Worm (Caenorhabditis elegans) whole organism, young adult: Measurements from ENCODE around the gene Y57E12B.1.

Source experiments
- B0035.1 ChIP-seq: sonication (generic microtip); optimal IDR thresholded peaks from 2 replicates; lab custom pipeline; 2016; ENCODE audit warnings: missing genetic modification characterization, mild to moderate bottlenecking, missing compliant biosample characterization, missing genotype, missing genetic modification reagents
- C06A6.2 ChIP-seq: fragments of 200-800 bp; sonication (Bioruptor generic); conservative IDR thresholded peaks from 2 replicates; pipeline ENCODE4 v1.3.6; 2022; ENCODE audit warnings: missing genetic modification characterization, missing compliant biosample characterization
- D2030.7 ChIP-seq: fragments of 200-800 bp; sonication (Bioruptor generic); IDR thresholded peaks from 2 replicates; pipeline ENCODE4 v1.3.6; 2022; ENCODE audit warnings: missing genetic modification reagents, missing genetic modification characterization, missing compliant biosample characterization
- F49E8.2 ChIP-seq: sonication (generic microtip); optimal IDR thresholded peaks from 3 replicates; lab custom pipeline; 2017; ENCODE audit warnings: missing genetic modification characterization, mild to moderate bottlenecking, missing compliant biosample characterization, antibody characterized with exemption, moderate library complexity; ENCODE audit not compliant: insufficient read depth
- F52B5.7 ChIP-seq: sonication (generic microtip); optimal IDR thresholded peaks from 2 replicates; lab custom pipeline; 2016; ENCODE audit warnings: mild to moderate bottlenecking, missing genetic modification characterization, missing compliant biosample characterization
- F55B11.4 ChIP-seq: sonication (generic microtip); optimal IDR thresholded peaks from 2 replicates; lab custom pipeline; 2016; ENCODE audit warnings: missing compliant biosample characterization, missing genetic modification characterization, borderline replicate concordance; ENCODE audit not compliant: insufficient read depth
- K11D2.4 ChIP-seq: fragments of 200-800 bp; sonication (Bioruptor generic); IDR thresholded peaks from 2 replicates; pipeline ENCODE4 v1.3.6; 2022; ENCODE audit warnings: missing genetic modification reagents, missing genetic modification characterization, missing compliant biosample characterization
- T26A5.8 ChIP-seq: sonication (generic microtip); optimal IDR thresholded peaks from 2 replicates; lab custom pipeline; 2016; ENCODE audit warnings: missing genetic modification characterization, missing compliant biosample characterization
- Y53F4B.3 ChIP-seq: fragments of 200-800 bp; sonication (Bioruptor generic); IDR thresholded peaks from 2 replicates; pipeline ENCODE4 v1.3.6; 2022; ENCODE audit warnings: missing genetic modification reagents, missing genetic modification characterization, missing compliant biosample characterization
- Y56A3A.18 ChIP-seq: fragments of 200-800 bp; sonication (Bioruptor generic); IDR thresholded peaks from 2 replicates; pipeline ENCODE4 v1.3.6; 2022; ENCODE audit warnings: missing genetic modification reagents, missing genetic modification characterization, missing compliant biosample characterization
- Y79H2A.3 ChIP-seq: fragments of 200-800 bp; sonication (Bioruptor generic); conservative IDR thresholded peaks from 2 replicates; pipeline ENCODE4 v1.3.6; 2022; ENCODE audit warnings: missing genetic modification reagents, missing genetic modification characterization, missing compliant biosample characterization
- aptf-2 ChIP-seq: fragments of 200-800 bp; sonication (Bioruptor generic); conservative IDR thresholded peaks from 2 replicates; pipeline ENCODE4 v1.3.6; 2022; ENCODE audit warnings: missing genetic modification reagents, missing genetic modification characterization, missing compliant biosample characterization
- attf-5 ChIP-seq: fragments of 200-800 bp; sonication (Bioruptor generic); optimal IDR thresholded peaks from 2 replicates; lab custom pipeline; 2018; ENCODE audit warnings: mild to moderate bottlenecking, missing genetic modification characterization, missing compliant biosample characterization
- attf-6 ChIP-seq: fragments of 200-800 bp; sonication (Bioruptor generic); IDR thresholded peaks from 2 replicates; pipeline ENCODE4 v1.3.6; 2022; ENCODE audit warnings: missing genetic modification reagents, missing genetic modification characterization, missing compliant biosample characterization
- bed-1 ChIP-seq: fragments of 200-800 bp; sonication (Bioruptor generic); IDR thresholded peaks from 2 replicates; pipeline ENCODE4 v1.3.6; 2022; ENCODE audit warnings: missing genetic modification reagents, missing genetic modification characterization, missing compliant biosample characterization
- ceh-27 ChIP-seq: fragments of 200-800 bp; sonication (Bioruptor generic); optimal IDR thresholded peaks from 2 replicates; lab custom pipeline; 2018; ENCODE audit warnings: mild to moderate bottlenecking, missing genetic modification characterization, moderate library complexity, missing compliant biosample characterization
- ceh-79 ChIP-seq: sonication (generic microtip); optimal IDR thresholded peaks from 2 replicates; lab custom pipeline; 2017; ENCODE audit warnings: mild to moderate bottlenecking, missing genetic modification characterization, missing compliant biosample characterization
- die-1 ChIP-seq: sonication (generic microtip); optimal IDR thresholded peaks from 2 replicates; lab custom pipeline; 2016; ENCODE audit warnings: missing genotype, mild to moderate bottlenecking, missing genetic modification characterization, missing compliant biosample characterization
- dpff-1 ChIP-seq: sonication (generic microtip); optimal IDR thresholded peaks from 2 replicates; lab custom pipeline; 2017; ENCODE audit warnings: mild to moderate bottlenecking, missing genetic modification characterization, missing compliant biosample characterization
- dpl-1 ChIP-seq: fragments of 150-350 bp; optimal IDR thresholded peaks from 2 replicates; lab custom pipeline; 2014; ENCODE audit warnings: missing biosample characterization, missing genetic modification reagents, missing genetic modification characterization
- egl-44 ChIP-seq: fragments of 200-800 bp; sonication (Bioruptor generic); IDR thresholded peaks from 2 replicates; pipeline ENCODE4 v1.3.6; 2022; ENCODE audit warnings: missing genetic modification reagents, missing genetic modification characterization, missing compliant biosample characterization
- fkh-3 ChIP-seq: sonication (generic microtip); optimal IDR thresholded peaks from 2 replicates; lab custom pipeline; 2016; ENCODE audit warnings: mild to moderate bottlenecking, missing genetic modification characterization, missing compliant biosample characterization
- hlh-12 ChIP-seq: sonication (generic microtip); optimal IDR thresholded peaks from 2 replicates; lab custom pipeline; 2016; ENCODE audit warnings: missing genetic modification characterization, missing compliant biosample characterization
- hlh-26 ChIP-seq: fragments of 200-800 bp; sonication (Bioruptor generic); conservative IDR thresholded peaks from 2 replicates; pipeline ENCODE4 v1.3.6; 2022; ENCODE audit warnings: missing genetic modification reagents, missing genetic modification characterization, missing compliant biosample characterization
- hmg-1.2 ChIP-seq: fragments of 200-800 bp; sonication (Bioruptor generic); IDR thresholded peaks from 2 replicates; pipeline ENCODE4 v1.3.6; 2022; ENCODE audit warnings: missing genetic modification reagents, missing genetic modification characterization, missing compliant biosample characterization
- lin-40 ChIP-seq: sonication (generic microtip); optimal IDR thresholded peaks from 2 replicates; lab custom pipeline; 2016; ENCODE audit warnings: missing genetic modification characterization, mild to moderate bottlenecking, missing compliant biosample characterization, missing genotype, missing genetic modification reagents
- lin-54 ChIP-seq: fragments of 200-800 bp; sonication (Bioruptor generic); optimal IDR thresholded peaks from 2 replicates; lab custom pipeline; 2018; ENCODE audit warnings: mild to moderate bottlenecking, missing genetic modification characterization, missing compliant biosample characterization
- lsy-27 ChIP-seq: sonication (generic microtip); optimal IDR thresholded peaks from 2 replicates; lab custom pipeline; 2017; ENCODE audit warnings: missing genetic modification characterization, mild to moderate bottlenecking, missing compliant biosample characterization, antibody characterized with exemption, missing genotype, borderline replicate concordance; ENCODE audit not compliant: insufficient read depth
- mxl-1 ChIP-seq: sonication (generic microtip); optimal IDR thresholded peaks from 2 replicates; lab custom pipeline; 2016; ENCODE audit warnings: missing genetic modification characterization, missing compliant biosample characterization
- nhr-120 ChIP-seq: fragments of 200-800 bp; sonication (Bioruptor generic); IDR thresholded peaks from 2 replicates; pipeline ENCODE4 v1.3.6; 2022; ENCODE audit warnings: missing genetic modification characterization, missing compliant biosample characterization
- nhr-27 ChIP-seq: fragments of 200-800 bp; sonication (Bioruptor generic); optimal IDR thresholded peaks from 2 replicates; lab custom pipeline; 2018; ENCODE audit warnings: mild to moderate bottlenecking, missing genetic modification characterization, moderate library complexity, missing compliant biosample characterization
- nhr-90 ChIP-seq: sonication (generic microtip); optimal IDR thresholded peaks from 2 replicates; lab custom pipeline; 2016; ENCODE audit warnings: missing genotype, mild to moderate bottlenecking, missing genetic modification characterization, missing compliant biosample characterization
- pha-4 ChIP-seq: fragments of 150-350 bp; sonication (generic microtip); optimal IDR thresholded peaks from 2 replicates; lab custom pipeline; 2014; ENCODE audit warnings: missing biosample characterization, missing genetic modification reagents, missing genetic modification characterization
- rec-8 ChIP-seq, 2 experiments: sonication (generic microtip); optimal IDR thresholded peaks; 2 replicates each; lab custom pipeline; 2016; ENCODE audit warnings: mild to moderate bottlenecking in 2 of 2, missing genetic modification characterization in 2 of 2, missing genetic modification reagents in 2 of 2, missing genotype in 2 of 2, missing biosample characterization in 1 of 2, missing compliant biosample characterization in 1 of 2, moderate library complexity in 1 of 2
- repo-1 ChIP-seq: sonication (generic microtip); optimal IDR thresholded peaks from 2 replicates; lab custom pipeline; 2017; ENCODE audit warnings: mild to moderate bottlenecking, missing genetic modification characterization, missing compliant biosample characterization
- sea-2 ChIP-seq: fragments of 200-800 bp; sonication (Bioruptor generic); IDR thresholded peaks from 2 replicates; pipeline ENCODE4 v1.3.6; 2022; ENCODE audit warnings: missing genetic modification characterization, missing compliant biosample characterization
- snpc-1.3 ChIP-seq: sonication (generic microtip); optimal IDR thresholded peaks from 2 replicates; lab custom pipeline; 2017; ENCODE audit warnings: missing genetic modification characterization, mild to moderate bottlenecking, missing compliant biosample characterization, antibody characterized with exemption, moderate library complexity, missing genotype, missing genetic modification reagents; ENCODE audit not compliant: insufficient read depth
- tlf-1 ChIP-seq: fragments of 200-800 bp; sonication (Bioruptor generic); optimal IDR thresholded peaks from 2 replicates; lab custom pipeline; 2018; ENCODE audit warnings: mild to moderate bottlenecking, missing genetic modification characterization, missing compliant biosample characterization
- unc-130 ChIP-seq: sonication (generic microtip); optimal IDR thresholded peaks from 2 replicates; lab custom pipeline; 2016; ENCODE audit warnings: missing genetic modification reagents, missing genetic modification characterization, missing compliant biosample characterization
- unc-62 ChIP-seq: fragments of 150-350 bp; optimal IDR thresholded peaks from 2 replicates; lab custom pipeline; 2014; ENCODE audit warnings: missing biosample characterization, missing genetic modification reagents, missing genetic modification characterization
- zfh-2 ChIP-seq: fragments of 200-800 bp; sonication (Bioruptor generic); conservative IDR thresholded peaks from 2 replicates; pipeline ENCODE4 v1.3.6; 2022; ENCODE audit warnings: missing genetic modification reagents, missing genetic modification characterization, missing compliant biosample characterization
- zim-3 ChIP-seq: sonication (generic microtip); optimal IDR thresholded peaks from 2 replicates; lab custom pipeline; 2017; ENCODE audit warnings: mild to moderate bottlenecking, missing genetic modification characterization, moderate library complexity, missing compliant biosample characterization
- ztf-25 ChIP-seq: fragments of 200-800 bp; sonication (Bioruptor generic); IDR thresholded peaks from 2 replicates; pipeline ENCODE4 v1.3.6; 2022; ENCODE audit warnings: missing genetic modification reagents, missing genetic modification characterization, missing compliant biosample characterization
- ztf-26 ChIP-seq: sonication (generic microtip); optimal IDR thresholded peaks from 2 replicates; lab custom pipeline; 2017; ENCODE audit warnings: missing genetic modification characterization, missing compliant biosample characterization
- ztf-28 ChIP-seq: fragments of 200-800 bp; sonication (Bioruptor generic); IDR thresholded peaks from 2 replicates; pipeline ENCODE4 v1.3.6; 2022; ENCODE audit warnings: missing genetic modification reagents, missing genetic modification characterization, missing compliant biosample characterization

The Y57E12B.1 gene

ce11 chrV:6935878-6936277 lies 12.4 kb upstream of the Y57E12B.1 start, which contains the start of gene Y57E12B.10:
Gene Y57E12B.10 (minus strand): TSS chrV:6935978.
- no peak for TF ChIP-seq pha-4 (tag; lab: Kevin White, UChicago)
- TF ChIP-seq nhr-90, result no peak
- TF ChIP-seq B0035.1, result no peak
- no peak for TF ChIP-seq nhr-27
- TF ChIP-seq C06A6.2, result no peak
- TF ChIP-seq bed-1 (GFP tag; lab: Robert Waterston, UW), result no peak
- TF ChIP-seq aptf-2 (GFP tag; lab: Robert Waterston, UW), result no peak
- TF ChIP-seq rec-8 (tag; optimal IDR thresholded peaks at IDR 0.05; lab: Kevin White, UChicago), result no peak
- TF ChIP-seq Y79H2A.3 (GFP tag; lab: Robert Waterston, UW), result no peak
- TF ChIP-seq D2030.7 (GFP tag; lab: Robert Waterston, UW), result no peak
- no peak for TF ChIP-seq K11D2.4 (GFP tag; lab: Robert Waterston, UW)
- no peak for TF ChIP-seq lin-40 (tag; lab: Kevin White, UChicago)

ce11 chrV:6947442-6947841 lies 883 bp upstream of the Y57E12B.1 start, which contains the start of gene Y57E12B.4:
Gene Y57E12B.4 (minus strand): TSS chrV:6947542.
- TF ChIP-seq hlh-12 (tag; lab: Kevin White, UChicago) (no peak), ceh-79 (tag; lab: Kevin White, UChicago) (no peak), lsy-27 (no peak), ztf-25 (GFP tag; lab: Robert Waterston, UW) (no peak), hmg-1.2 (no peak), attf-5 (GFP tag; lab: Kevin White, UChicago) (no peak), attf-6 (no peak)

- no peak for TF ChIP-seq Y53F4B.3 (GFP tag; lab: Robert Waterston, UW)
- TF ChIP-seq snpc-1.3 (tag; lab: Kevin White, UChicago), result no peak
- TF ChIP-seq unc-130 (GFP tag; lab: Kevin White, UChicago), result no peak
- TF ChIP-seq tlf-1 (GFP tag; lab: Kevin White, UChicago), result no peak
- TF ChIP-seq Y56A3A.18 (GFP tag; lab: Robert Waterston, UW), result no peak
- TF ChIP-seq fkh-3 (tag; lab: Kevin White, UChicago), result no peak
- TF ChIP-seq nhr-120, result no peak
- TF ChIP-seq F52B5.7 (tag; lab: Kevin White, UChicago), result no peak
- no peak for TF ChIP-seq ztf-26 (tag; lab: Kevin White, UChicago)
- TF ChIP-seq ztf-28 (GFP tag; lab: Robert Waterston, UW), result no peak
- TF ChIP-seq F55B11.4, result no peak
- TF ChIP-seq, all 124 proteins: peak for 0
Observed at ce11 chrV:6949770-6950169, 1.4 kb downstream of the Y57E12B.1 start, which contains the start of gene Y57E12B.11. Gene Y57E12B.11 (minus strand): TSS chrV:6949870.

- no peak for TF ChIP-seq mxl-1 (tag; lab: Kevin White, UChicago)
- TF ChIP-seq hlh-26 (GFP tag; lab: Robert Waterston, UW), result no peak
- no peak for TF ChIP-seq zfh-2 (GFP tag; lab: Robert Waterston, UW)
- TF ChIP-seq unc-62 (GFP tag; lab: Kevin White, UChicago), result no peak
- no peak for TF ChIP-seq die-1 (tag; lab: Kevin White, UChicago)
- no peak for TF ChIP-seq F49E8.2 (tag; lab: Kevin White, UChicago)
- no peak for TF ChIP-seq lin-54 (GFP tag; lab: Kevin White, UChicago)
- TF ChIP-seq repo-1 (tag; lab: Kevin White, UChicago), result no peak
- no peak for TF ChIP-seq T26A5.8
- TF ChIP-seq ceh-27 (GFP tag; lab: Kevin White, UChicago), result no peak
- no peak for TF ChIP-seq egl-44
- TF ChIP-seq ztf-28 (GFP tag; lab: Robert Waterston, UW), result no peak
- TF ChIP-seq zim-3 (tag; lab: Kevin White, UChicago), result no peak
- no peak for TF ChIP-seq dpl-1 (GFP tag; lab: Kevin White, UChicago)
- no peak for TF ChIP-seq Y53F4B.3 (GFP tag; lab: Robert Waterston, UW)
- no peak for TF ChIP-seq sea-2 (GFP tag; lab: Robert Waterston, UW)
- TF ChIP-seq dpff-1 (tag; lab: Kevin White, UChicago), result no peak
- TF ChIP-seq ztf-26 (tag; lab: Kevin White, UChicago), result no peak
Observed at ce11 chrV:6951306-6951705, 3.0 kb downstream of the Y57E12B.1 start, which contains the start of gene T07H8.11. Gene T07H8.11 (minus strand): TSS chrV:6951406.
